Fruit fly (Drosophila melanogaster) Kc167 (cell line): ENCODE measurements around the gene RAF2.

ENCODE experiments used
- Myc ChIP-seq: fragments of >200 bp; optimal IDR thresholded peaks from 2 replicates; lab custom pipeline; 2017; ENCODE audit warnings: missing external identifiers
- h ChIP-seq: fragments of >200 bp; optimal IDR thresholded peaks from 3 replicates; lab custom pipeline; 2018; ENCODE audit warnings: missing external identifiers
- insv ChIP-seq: fragments of >200 bp; optimal IDR thresholded peaks from 3 replicates; lab custom pipeline; 2018; ENCODE audit warnings: missing external identifiers
- psq ChIP-seq: fragments of >200 bp; optimal IDR thresholded peaks from 2 replicates; lab custom pipeline; 2017; ENCODE audit warnings: missing external identifiers
- ttk ChIP-seq: sonication (Bioruptor generic); optimal IDR thresholded peaks from 2 replicates; lab custom pipeline; 2017; ENCODE audit warnings: missing external identifiers

- no peak for TF ChIP-seq h
- TF ChIP-seq ttk = no peak
- TF ChIP-seq Myc (lab: Kevin White, UChicago) = no peak
- TF ChIP-seq insv (lab: Kevin White, UChicago) = no peak
- TF ChIP-seq psq (lab: Kevin White, UChicago) = no peak
These were observed 43.3 kb downstream of the RAF2 start for dm6 chr3L:16429451-16429850.
